Worm (Caenorhabditis elegans) whole organism, young adult: ENCODE data around the gene cki-2.

Experiments used
- B0019.2 ChIP-seq: fragments of 200-800 bp; sonication (Bioruptor generic); conservative IDR thresholded peaks from 2 replicates; pipeline ENCODE4 v1.3.6; 2022; ENCODE audit warnings: missing genetic modification reagents, missing genetic modification characterization, missing compliant biosample characterization
- B0261.1 ChIP-seq: sonication (generic microtip); optimal IDR thresholded peaks from 2 replicates; lab custom pipeline; 2016; ENCODE audit warnings: mild to moderate bottlenecking, missing genetic modification characterization, moderate library complexity, missing compliant biosample characterization
- B0336.3 ChIP-seq: fragments of 200-800 bp; sonication (Bioruptor generic); IDR thresholded peaks from 2 replicates; pipeline ENCODE4 v1.3.6; 2022; ENCODE audit warnings: missing genetic modification characterization, missing compliant biosample characterization
- F22D6.2 ChIP-seq: sonication (generic microtip); optimal IDR thresholded peaks from 2 replicates; lab custom pipeline; 2016; ENCODE audit warnings: mild to moderate bottlenecking, missing genetic modification characterization, missing compliant biosample characterization
- F23B12.7 ChIP-seq: sonication (generic microtip); optimal IDR thresholded peaks from 2 replicates; lab custom pipeline; 2017; ENCODE audit warnings: missing genetic modification characterization, mild to moderate bottlenecking, missing compliant biosample characterization, antibody characterized with exemption, moderate library complexity; ENCODE audit not compliant: insufficient read depth
- F37B4.10 ChIP-seq: fragments of 200-800 bp; sonication (Bioruptor generic); IDR thresholded peaks from 2 replicates; pipeline ENCODE4 v1.3.6; 2022; ENCODE audit warnings: missing genetic modification characterization, missing compliant biosample characterization
- F55B11.4 ChIP-seq: sonication (generic microtip); optimal IDR thresholded peaks from 2 replicates; lab custom pipeline; 2016; ENCODE audit warnings: missing compliant biosample characterization, missing genetic modification characterization, borderline replicate concordance; ENCODE audit not compliant: insufficient read depth
- Y56A3A.18 ChIP-seq: fragments of 200-800 bp; sonication (Bioruptor generic); IDR thresholded peaks from 2 replicates; pipeline ENCODE4 v1.3.6; 2022; ENCODE audit warnings: missing genetic modification reagents, missing genetic modification characterization, missing compliant biosample characterization
- ZK185.1 ChIP-seq: sonication (generic microtip); optimal IDR thresholded peaks from 2 replicates; lab custom pipeline; 2016; ENCODE audit warnings: mild to moderate bottlenecking, missing genetic modification characterization, missing compliant biosample characterization; ENCODE audit not compliant: poor library complexity, severe bottlenecking
- akir-1 ChIP-seq: fragments of 200-800 bp; sonication (Bioruptor generic); optimal IDR thresholded peaks from 2 replicates; lab custom pipeline; 2018; ENCODE audit warnings: mild to moderate bottlenecking, missing genetic modification characterization, moderate library complexity, missing compliant biosample characterization
- ama-1 ChIP-seq, 3 experiments: fragments of 150-350 bp in 1 of 3; sonication (generic microtip) in 2 of 3; optimal IDR thresholded peaks; 2 replicates each; lab custom pipeline; 2014 to 2018; ENCODE audit warnings: missing biosample characterization in 2 of 3, missing genetic modification characterization in 2 of 3, missing genetic modification reagents in 2 of 3
- aptf-3 ChIP-seq: fragments of 200-800 bp; sonication (Bioruptor generic); IDR thresholded peaks from 2 replicates; pipeline ENCODE4 v1.3.6; 2022; ENCODE audit warnings: missing genetic modification characterization, missing compliant biosample characterization
- atf-7 ChIP-seq: sonication (generic microtip); optimal IDR thresholded peaks from 2 replicates; lab custom pipeline; 2017; ENCODE audit warnings: mild to moderate bottlenecking, missing genetic modification characterization, missing compliant biosample characterization
- bed-2 ChIP-seq: fragments of 200-800 bp; sonication (Bioruptor generic); IDR thresholded peaks from 2 replicates; pipeline ENCODE4 v1.3.6; 2022; ENCODE audit warnings: missing genetic modification reagents, missing genetic modification characterization, missing compliant biosample characterization
- cebp-1 ChIP-seq, 2 experiments: fragments of 200-800 bp in 1 of 2; sonication (Bioruptor generic) in 1 of 2; sonication (generic microtip) in 1 of 2; IDR thresholded peaks in 1 of 2; optimal IDR thresholded peaks in 1 of 2; 2 replicates each; pipeline versions ENCODE4 v1.3.6 to Lab custom; 2017 to 2022; ENCODE audit warnings: missing compliant biosample characterization in 2 of 2, missing genetic modification characterization in 2 of 2, mild to moderate bottlenecking in 1 of 2, missing genetic modification reagents in 1 of 2, moderate library complexity in 1 of 2
- cebp-2 ChIP-seq: fragments of 200-800 bp; sonication (Bioruptor generic); IDR thresholded peaks from 2 replicates; pipeline ENCODE4 v1.3.6; 2022; ENCODE audit warnings: missing genetic modification characterization, missing compliant biosample characterization
- ceh-40 ChIP-seq: fragments of 200-800 bp; sonication (Bioruptor generic); IDR thresholded peaks from 2 replicates; pipeline ENCODE4 v1.3.6; 2022; ENCODE audit warnings: missing genetic modification characterization, missing compliant biosample characterization
- ceh-58 ChIP-seq: fragments of 200-800 bp; sonication (Bioruptor generic); IDR thresholded peaks from 2 replicates; pipeline ENCODE4 v1.3.6; 2022; ENCODE audit warnings: missing genetic modification characterization, missing compliant biosample characterization
- efl-1 ChIP-seq: fragments of 150-350 bp; optimal IDR thresholded peaks from 2 replicates; lab custom pipeline; 2014; ENCODE audit warnings: missing biosample characterization, missing genetic modification reagents, missing genetic modification characterization
- gei-17 ChIP-seq: fragments of 200-800 bp; sonication (Bioruptor generic); optimal IDR thresholded peaks from 2 replicates; lab custom pipeline; 2018; ENCODE audit warnings: mild to moderate bottlenecking, missing genetic modification characterization, missing compliant biosample characterization
- hmg-1.2 ChIP-seq: fragments of 200-800 bp; sonication (Bioruptor generic); IDR thresholded peaks from 2 replicates; pipeline ENCODE4 v1.3.6; 2022; ENCODE audit warnings: missing genetic modification reagents, missing genetic modification characterization, missing compliant biosample characterization
- hrde-1 ChIP-seq: sonication (generic microtip); optimal IDR thresholded peaks from 2 replicates; lab custom pipeline; 2016; ENCODE audit warnings: missing genetic modification characterization, mild to moderate bottlenecking, missing compliant biosample characterization, moderate library complexity, missing genotype, missing genetic modification reagents, borderline replicate concordance
- lag-1 ChIP-seq: fragments of 200-800 bp; sonication (Bioruptor generic); IDR thresholded peaks from 2 replicates; pipeline ENCODE4 v1.3.6; 2022; ENCODE audit warnings: missing genetic modification reagents, missing genetic modification characterization, missing compliant biosample characterization
- lin-35 ChIP-seq, 3 experiments: fragments of 150-350 bp in 2 of 3; sonication (generic microtip) in 1 of 3; optimal IDR thresholded peaks; 2 replicates each; lab custom pipeline; 2014 to 2018; ENCODE audit warnings: missing biosample characterization in 3 of 3, missing genetic modification characterization in 3 of 3, missing genetic modification reagents in 3 of 3
- lin-54 ChIP-seq: fragments of 200-800 bp; sonication (Bioruptor generic); optimal IDR thresholded peaks from 2 replicates; lab custom pipeline; 2018; ENCODE audit warnings: mild to moderate bottlenecking, missing genetic modification characterization, missing compliant biosample characterization
- lir-1 ChIP-seq: fragments of 200-800 bp; sonication (Bioruptor generic); conservative IDR thresholded peaks from 2 replicates; pipeline ENCODE4 v1.3.6; 2022; ENCODE audit warnings: missing genetic modification reagents, missing genetic modification characterization, missing compliant biosample characterization
- mel-28 ChIP-seq: sonication (generic microtip); optimal IDR thresholded peaks from 2 replicates; lab custom pipeline; 2016; ENCODE audit warnings: borderline replicate concordance, mild to moderate bottlenecking, missing genetic modification characterization, missing compliant biosample characterization
- nfya-1 ChIP-seq: sonication (generic microtip); optimal IDR thresholded peaks from 2 replicates; lab custom pipeline; 2017; ENCODE audit warnings: antibody characterized with exemption, missing compliant biosample characterization, missing genetic modification characterization, borderline replicate concordance; ENCODE audit not compliant: insufficient read depth
- nhr-120 ChIP-seq: fragments of 200-800 bp; sonication (Bioruptor generic); IDR thresholded peaks from 2 replicates; pipeline ENCODE4 v1.3.6; 2022; ENCODE audit warnings: missing genetic modification characterization, missing compliant biosample characterization
- pbrm-1 ChIP-seq: fragments of 200-800 bp; sonication (Bioruptor generic); IDR thresholded peaks from 2 replicates; pipeline ENCODE4 v1.3.6; 2022; ENCODE audit warnings: missing genetic modification reagents, missing genetic modification characterization, missing compliant biosample characterization
- pha-4 ChIP-seq: fragments of 150-350 bp; sonication (generic microtip); optimal IDR thresholded peaks from 2 replicates; lab custom pipeline; 2014; ENCODE audit warnings: missing biosample characterization, missing genetic modification reagents, missing genetic modification characterization
- rcor-1 ChIP-seq: fragments of 200-800 bp; sonication (Bioruptor generic); IDR thresholded peaks from 2 replicates; pipeline ENCODE4 v1.3.6; 2022; ENCODE audit warnings: missing genetic modification reagents, missing genetic modification characterization, missing compliant biosample characterization
- snpc-1.3 ChIP-seq: sonication (generic microtip); optimal IDR thresholded peaks from 2 replicates; lab custom pipeline; 2017; ENCODE audit warnings: missing genetic modification characterization, mild to moderate bottlenecking, missing compliant biosample characterization, antibody characterized with exemption, moderate library complexity, missing genotype, missing genetic modification reagents; ENCODE audit not compliant: insufficient read depth
- sptf-2 ChIP-seq: fragments of 200-800 bp; sonication (Bioruptor generic); optimal IDR thresholded peaks from 2 replicates; lab custom pipeline; 2018; ENCODE audit warnings: mild to moderate bottlenecking, missing genetic modification characterization, missing compliant biosample characterization
- tbx-9 ChIP-seq: sonication (generic microtip); optimal IDR thresholded peaks from 2 replicates; lab custom pipeline; 2016; ENCODE audit warnings: borderline replicate concordance, missing genetic modification characterization, inconsistent platforms, missing compliant biosample characterization
- unc-130 ChIP-seq: sonication (generic microtip); optimal IDR thresholded peaks from 2 replicates; lab custom pipeline; 2016; ENCODE audit warnings: missing genetic modification reagents, missing genetic modification characterization, missing compliant biosample characterization
- unc-62 ChIP-seq: fragments of 150-350 bp; optimal IDR thresholded peaks from 2 replicates; lab custom pipeline; 2014; ENCODE audit warnings: missing biosample characterization, missing genetic modification reagents, missing genetic modification characterization
- zfh-2 ChIP-seq: fragments of 200-800 bp; sonication (Bioruptor generic); conservative IDR thresholded peaks from 2 replicates; pipeline ENCODE4 v1.3.6; 2022; ENCODE audit warnings: missing genetic modification reagents, missing genetic modification characterization, missing compliant biosample characterization
- ztf-25 ChIP-seq: fragments of 200-800 bp; sonication (Bioruptor generic); IDR thresholded peaks from 2 replicates; pipeline ENCODE4 v1.3.6; 2022; ENCODE audit warnings: missing genetic modification reagents, missing genetic modification characterization, missing compliant biosample characterization
- ztf-26 ChIP-seq: sonication (generic microtip); optimal IDR thresholded peaks from 2 replicates; lab custom pipeline; 2017; ENCODE audit warnings: missing genetic modification characterization, missing compliant biosample characterization

The cki-2 gene

DNA sequence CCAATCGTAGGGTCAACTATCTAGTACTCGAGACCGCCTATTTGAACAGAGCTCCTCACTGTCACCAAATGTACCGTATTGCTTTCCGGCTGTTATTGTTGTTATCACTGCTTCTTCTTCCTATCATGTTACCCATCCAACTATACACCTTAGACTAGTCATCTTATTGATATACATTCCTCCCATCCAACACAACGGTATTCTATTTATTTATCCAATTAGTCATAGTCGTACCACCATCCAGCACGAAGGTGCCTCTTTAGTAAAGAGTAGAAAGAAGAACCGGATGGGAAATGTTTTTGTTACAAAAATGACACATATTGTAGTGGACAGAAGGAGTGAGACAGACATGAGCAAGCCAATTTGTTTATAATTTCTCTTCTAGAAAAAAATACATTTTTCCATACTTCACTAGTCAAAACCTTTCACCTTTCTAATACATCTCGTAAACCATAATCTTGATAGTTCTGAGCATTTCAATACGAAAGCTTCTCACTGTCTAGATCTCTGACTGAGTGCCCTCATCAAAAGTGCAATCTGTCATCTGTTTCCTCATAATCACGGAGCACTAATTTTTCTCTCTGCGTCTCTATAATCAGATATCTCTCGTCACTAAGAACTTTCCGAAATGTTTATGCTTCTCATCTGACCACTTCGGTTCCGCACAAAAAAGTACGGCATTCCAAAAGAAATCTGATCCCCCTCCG is 6.0 kb upstream of the cki-2 start:
- no peak for TF ChIP-seq nhr-120 (GFP tag; lab: Robert Waterston, UW)
- no peak for TF ChIP-seq snpc-1.3 (tag; lab: Kevin White, UChicago)
- TF ChIP-seq F37B4.10 (GFP tag; lab: Robert Waterston, UW), result no peak
- TF ChIP-seq F55B11.4 (tag; lab: Kevin White, UChicago), result no peak
- TF ChIP-seq sptf-2 (GFP tag; lab: Kevin White, UChicago), result no peak
- no peak for TF ChIP-seq B0019.2 (GFP tag; lab: Robert Waterston, UW)
- TF ChIP-seq cebp-1 (GFP tag; IDR thresholded peaks at IDR 0.05; lab: Robert Waterston, UW), result no peak
- TF ChIP-seq cebp-1 (tag; optimal IDR thresholded peaks at IDR 0.05; lab: Kevin White, UChicago), result no peak
- no peak for TF ChIP-seq F22D6.2 (tag; lab: Kevin White, UChicago)
- TF ChIP-seq ZK185.1 (tag; lab: Kevin White, UChicago), result no peak
- no peak for TF ChIP-seq F23B12.7 (tag; lab: Kevin White, UChicago)
- no peak for TF ChIP-seq pha-4 (tag; lab: Kevin White, UChicago)
- TF ChIP-seq mel-28 (tag; lab: Kevin White, UChicago), result no peak
- TF ChIP-seq lag-1, result no peak
- no peak for TF ChIP-seq unc-62 (GFP tag; lab: Kevin White, UChicago)
- no peak for TF ChIP-seq nfya-1
- TF ChIP-seq bed-2 (GFP tag; lab: Robert Waterston, UW), result no peak
- no peak for TF ChIP-seq efl-1
- TF ChIP-seq cebp-2, result no peak

DNA sequence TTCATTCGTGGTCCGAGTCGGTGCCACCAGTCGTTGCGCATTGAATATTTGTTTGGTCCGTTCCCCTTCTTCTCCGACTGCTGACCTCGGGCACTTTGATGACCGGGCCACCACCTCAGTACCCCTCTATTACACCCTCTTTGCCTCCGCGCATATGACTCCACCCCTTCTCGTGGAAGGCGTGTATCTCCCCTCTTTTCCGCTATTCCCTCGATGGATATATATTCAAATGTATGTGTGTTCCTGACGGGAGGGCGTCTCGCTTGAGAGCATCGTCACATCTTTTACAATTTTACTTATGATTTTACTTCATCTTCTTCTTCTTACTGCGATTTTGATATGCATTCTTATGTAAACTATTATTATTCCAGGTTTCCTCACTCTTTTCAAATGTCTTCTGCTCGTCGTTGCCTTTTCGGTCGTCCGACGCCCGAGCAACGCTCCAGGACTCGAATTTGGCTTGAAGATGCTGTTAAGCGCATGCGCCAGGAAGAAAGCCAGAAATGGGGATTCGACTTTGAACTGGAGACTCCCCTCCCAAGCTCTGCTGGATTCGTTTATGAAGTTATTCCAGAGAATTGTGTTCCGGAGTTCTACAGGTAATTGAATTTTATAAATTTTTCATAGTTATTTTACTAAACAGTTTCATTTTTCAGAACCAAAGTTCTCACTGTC is 5.3 kb upstream of the cki-2 start, which contains the start of gene cki-1:
Gene cki-1 (plus strand): TSS at position 372 of the 675 bp plus-strand sequence.
- no peak for TF ChIP-seq hmg-1.2 (GFP tag; lab: Robert Waterston, UW)
- peak; percentile 42; the same call in 1 of the 2 replicates for TF ChIP-seq zfh-2 (GFP tag; lab: Robert Waterston, UW)
- TF ChIP-seq ceh-58 (GFP tag; lab: Robert Waterston, UW), result no peak
- TF ChIP-seq akir-1 (GFP tag; lab: Kevin White, UChicago), result no peak
- TF ChIP-seq unc-130 (GFP tag; lab: Kevin White, UChicago), result no peak

DNA sequence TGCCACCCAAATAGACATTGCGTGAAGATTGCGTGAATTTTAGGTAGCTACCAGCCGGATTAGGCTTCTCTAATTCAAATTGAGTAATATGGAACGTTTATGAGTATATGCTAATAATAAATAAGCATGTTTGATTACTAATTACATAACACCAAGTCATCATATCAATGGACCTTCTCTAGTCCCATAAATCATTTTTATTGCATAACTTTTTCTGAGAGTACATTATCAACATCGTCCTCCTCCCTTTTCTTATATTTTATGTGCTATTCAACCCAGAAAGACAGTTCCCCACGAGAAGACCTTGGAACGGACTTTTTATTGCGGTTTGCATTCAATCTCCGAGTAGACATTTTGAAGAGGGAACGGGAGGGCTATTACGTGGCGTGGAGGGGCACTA is 4.0 kb upstream of the cki-2 start:
- TF ChIP-seq Y56A3A.18, result 0 out of 2 replicates have a peak, but pooled peaks have one; percentile 19
- no peak for TF ChIP-seq pbrm-1 (GFP tag; lab: Robert Waterston, UW)
- TF ChIP-seq, all 124 proteins: peak for 1

DNA sequence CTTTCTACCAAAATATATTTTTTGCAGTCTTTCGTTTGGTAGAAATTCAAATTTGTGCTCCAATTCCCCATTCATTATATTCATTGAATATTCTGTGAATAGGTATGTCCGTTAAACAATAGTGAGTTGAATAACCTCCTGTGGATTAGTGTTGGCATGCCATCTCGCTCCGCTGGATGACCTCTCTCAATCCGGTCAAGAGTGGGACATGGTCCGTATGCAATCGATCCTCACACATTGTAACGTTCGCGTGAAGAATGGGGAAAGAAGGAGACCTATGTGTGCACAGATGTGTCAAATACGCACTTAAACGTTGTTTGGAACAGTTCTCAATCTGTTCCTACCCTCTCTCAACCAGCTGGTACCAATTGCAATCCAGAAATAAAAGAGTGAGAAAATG is 3.1 kb upstream of the cki-2 start:
- TF ChIP-seq lin-35 (GFP tag; optimal IDR thresholded peaks at IDR 0.05; lab: Kevin White, UChicago) (no peak), nfya-1 (no peak), B0261.1 (tag; lab: Kevin White, UChicago) (no peak), lin-54 (GFP tag; lab: Kevin White, UChicago) (no peak), atf-7 (tag; lab: Kevin White, UChicago) (no peak), ztf-25 (GFP tag; lab: Robert Waterston, UW) (no peak), rcor-1 (GFP tag; lab: Robert Waterston, UW) (no peak), ama-1 (optimal IDR thresholded peaks at IDR 0.05; lab: Kevin White, UChicago) (no peak), ama-1 (GFP tag; optimal IDR thresholded peaks at IDR 0.05; lab: Kevin White, UChicago) (no peak), unc-130 (GFP tag; lab: Kevin White, UChicago) (no peak), ceh-40 (GFP tag; lab: Robert Waterston, UW) (no peak), B0336.3 (GFP tag; lab: Robert Waterston, UW) (no peak), snpc-1.3 (tag; lab: Kevin White, UChicago) (no peak), hrde-1 (no peak), tbx-9 (tag; lab: Kevin White, UChicago) (no peak), aptf-3 (GFP tag; lab: Robert Waterston, UW) (no peak), ztf-26 (no peak), lir-1 (GFP tag; lab: Robert Waterston, UW) (no peak), F23B12.7 (tag; lab: Kevin White, UChicago) (no peak), ZK185.1 (tag; lab: Kevin White, UChicago) (no peak), gei-17 (GFP tag; lab: Kevin White, UChicago) (no peak)
